Worm (Caenorhabditis elegans) whole organism, young adult: ENCODE data around the gene bgnt-1.2.

ENCODE experiments used
- F23B12.7 ChIP-seq: sonication (generic microtip); optimal IDR thresholded peaks from 2 replicates; lab custom pipeline; 2017; ENCODE audit warnings: missing genetic modification characterization, mild to moderate bottlenecking, missing compliant biosample characterization, antibody characterized with exemption, moderate library complexity; ENCODE audit not compliant: insufficient read depth
- F33H1.4 ChIP-seq: fragments of 200-800 bp; sonication (Bioruptor generic); IDR thresholded peaks from 2 replicates; pipeline ENCODE4 v1.3.6; 2022; ENCODE audit warnings: missing genetic modification reagents, missing genetic modification characterization, missing compliant biosample characterization
- F37B4.10 ChIP-seq: fragments of 200-800 bp; sonication (Bioruptor generic); IDR thresholded peaks from 2 replicates; pipeline ENCODE4 v1.3.6; 2022; ENCODE audit warnings: missing genetic modification characterization, missing compliant biosample characterization
- F55B11.4 ChIP-seq: sonication (generic microtip); optimal IDR thresholded peaks from 2 replicates; lab custom pipeline; 2016; ENCODE audit warnings: missing compliant biosample characterization, missing genetic modification characterization, borderline replicate concordance; ENCODE audit not compliant: insufficient read depth
- K11D2.4 ChIP-seq: fragments of 200-800 bp; sonication (Bioruptor generic); IDR thresholded peaks from 2 replicates; pipeline ENCODE4 v1.3.6; 2022; ENCODE audit warnings: missing genetic modification reagents, missing genetic modification characterization, missing compliant biosample characterization
- K12H6.12 ChIP-seq: fragments of 200-800 bp; sonication (Bioruptor generic); optimal IDR thresholded peaks from 2 replicates; lab custom pipeline; 2018; ENCODE audit warnings: mild to moderate bottlenecking, missing genetic modification characterization, missing compliant biosample characterization
- Y53G8AR.9 ChIP-seq: fragments of 200-800 bp; sonication (Bioruptor generic); conservative IDR thresholded peaks from 2 replicates; pipeline ENCODE4 v1.3.6; 2022; ENCODE audit warnings: missing genetic modification reagents, missing genetic modification characterization, missing compliant biosample characterization
- atf-7 ChIP-seq: sonication (generic microtip); optimal IDR thresholded peaks from 2 replicates; lab custom pipeline; 2017; ENCODE audit warnings: mild to moderate bottlenecking, missing genetic modification characterization, missing compliant biosample characterization
- cebp-1 ChIP-seq, 2 experiments: fragments of 200-800 bp in 1 of 2; sonication (Bioruptor generic) in 1 of 2; sonication (generic microtip) in 1 of 2; IDR thresholded peaks in 1 of 2; optimal IDR thresholded peaks in 1 of 2; 2 replicates each; pipeline versions ENCODE4 v1.3.6 to Lab custom; 2017 to 2022; ENCODE audit warnings: missing compliant biosample characterization in 2 of 2, missing genetic modification characterization in 2 of 2, mild to moderate bottlenecking in 1 of 2, missing genetic modification reagents in 1 of 2, moderate library complexity in 1 of 2
- cebp-2 ChIP-seq: fragments of 200-800 bp; sonication (Bioruptor generic); IDR thresholded peaks from 2 replicates; pipeline ENCODE4 v1.3.6; 2022; ENCODE audit warnings: missing genetic modification characterization, missing compliant biosample characterization
- ceh-27 ChIP-seq: fragments of 200-800 bp; sonication (Bioruptor generic); optimal IDR thresholded peaks from 2 replicates; lab custom pipeline; 2018; ENCODE audit warnings: mild to moderate bottlenecking, missing genetic modification characterization, moderate library complexity, missing compliant biosample characterization
- chd-7 ChIP-seq: sonication (generic microtip); optimal IDR thresholded peaks from 2 replicates; lab custom pipeline; 2016; ENCODE audit warnings: mild to moderate bottlenecking, missing genetic modification characterization, moderate library complexity, missing compliant biosample characterization
- dox-1 ChIP-seq: fragments of 200-800 bp; sonication (Bioruptor generic); IDR thresholded peaks from 2 replicates; pipeline ENCODE4 v1.3.6; 2022; ENCODE audit warnings: missing genetic modification reagents, missing genetic modification characterization, missing compliant biosample characterization
- egrh-3 ChIP-seq: fragments of 200-800 bp; sonication (Bioruptor generic); IDR thresholded peaks from 2 replicates; pipeline ENCODE4 v1.3.6; 2022; ENCODE audit warnings: missing genetic modification reagents, missing genetic modification characterization, missing compliant biosample characterization
- ekl-4 ChIP-seq: fragments of 200-800 bp; sonication (Bioruptor generic); IDR thresholded peaks from 2 replicates; pipeline ENCODE4 v1.3.6; 2022; ENCODE audit warnings: missing genetic modification reagents, missing genetic modification characterization, missing compliant biosample characterization
- hmg-1.2 ChIP-seq: fragments of 200-800 bp; sonication (Bioruptor generic); IDR thresholded peaks from 2 replicates; pipeline ENCODE4 v1.3.6; 2022; ENCODE audit warnings: missing genetic modification reagents, missing genetic modification characterization, missing compliant biosample characterization
- hmg-20 ChIP-seq: fragments of 200-800 bp; sonication (Bioruptor generic); IDR thresholded peaks from 2 replicates; pipeline ENCODE4 v1.3.6; 2022; ENCODE audit warnings: missing genetic modification reagents, missing genetic modification characterization, missing compliant biosample characterization
- let-526 ChIP-seq: fragments of 200-800 bp; sonication (Bioruptor generic); IDR thresholded peaks from 2 replicates; pipeline ENCODE4 v1.3.6; 2022; ENCODE audit warnings: missing genetic modification reagents, missing genetic modification characterization, missing compliant biosample characterization
- lin-35 ChIP-seq, 3 experiments: fragments of 150-350 bp in 2 of 3; sonication (generic microtip) in 1 of 3; optimal IDR thresholded peaks; 2 replicates each; lab custom pipeline; 2014 to 2018; ENCODE audit warnings: missing biosample characterization in 3 of 3, missing genetic modification characterization in 3 of 3, missing genetic modification reagents in 3 of 3
- lin-40 ChIP-seq: sonication (generic microtip); optimal IDR thresholded peaks from 2 replicates; lab custom pipeline; 2016; ENCODE audit warnings: missing genetic modification characterization, mild to moderate bottlenecking, missing compliant biosample characterization, missing genotype, missing genetic modification reagents
- madf-3 ChIP-seq: fragments of 200-800 bp; sonication (Bioruptor generic); IDR thresholded peaks from 2 replicates; pipeline ENCODE4 v1.3.6; 2022; ENCODE audit warnings: missing genetic modification reagents, missing genetic modification characterization, missing compliant biosample characterization
- madf-8 ChIP-seq: fragments of 200-800 bp; sonication (Bioruptor generic); conservative IDR thresholded peaks from 2 replicates; pipeline ENCODE4 v1.3.6; 2022; ENCODE audit warnings: missing genetic modification reagents, missing genetic modification characterization, missing compliant biosample characterization
- mcd-1 ChIP-seq: fragments of 200-800 bp; sonication (Bioruptor generic); IDR thresholded peaks from 2 replicates; pipeline ENCODE4 v1.3.6; 2022; ENCODE audit warnings: missing genetic modification reagents, missing genetic modification characterization, missing compliant biosample characterization
- nhr-120 ChIP-seq: fragments of 200-800 bp; sonication (Bioruptor generic); IDR thresholded peaks from 2 replicates; pipeline ENCODE4 v1.3.6; 2022; ENCODE audit warnings: missing genetic modification characterization, missing compliant biosample characterization
- nhr-80 ChIP-seq: sonication (generic microtip); optimal IDR thresholded peaks from 2 replicates; lab custom pipeline; 2016; ENCODE audit warnings: missing genetic modification characterization, missing compliant biosample characterization
- nhr-90 ChIP-seq: sonication (generic microtip); optimal IDR thresholded peaks from 2 replicates; lab custom pipeline; 2016; ENCODE audit warnings: missing genotype, mild to moderate bottlenecking, missing genetic modification characterization, missing compliant biosample characterization
- rcor-1 ChIP-seq: fragments of 200-800 bp; sonication (Bioruptor generic); IDR thresholded peaks from 2 replicates; pipeline ENCODE4 v1.3.6; 2022; ENCODE audit warnings: missing genetic modification reagents, missing genetic modification characterization, missing compliant biosample characterization
- rec-8 ChIP-seq, 2 experiments: sonication (generic microtip); optimal IDR thresholded peaks; 2 replicates each; lab custom pipeline; 2016; ENCODE audit warnings: mild to moderate bottlenecking in 2 of 2, missing genetic modification characterization in 2 of 2, missing genetic modification reagents in 2 of 2, missing genotype in 2 of 2, missing biosample characterization in 1 of 2, missing compliant biosample characterization in 1 of 2, moderate library complexity in 1 of 2
- repo-1 ChIP-seq: sonication (generic microtip); optimal IDR thresholded peaks from 2 replicates; lab custom pipeline; 2017; ENCODE audit warnings: mild to moderate bottlenecking, missing genetic modification characterization, missing compliant biosample characterization
- sdz-38 ChIP-seq: sonication (generic microtip); optimal IDR thresholded peaks from 2 replicates; lab custom pipeline; 2016; ENCODE audit warnings: missing genotype, missing genetic modification characterization, missing compliant biosample characterization
- snpc-1.1 ChIP-seq: sonication (generic microtip); optimal IDR thresholded peaks from 2 replicates; lab custom pipeline; 2017; ENCODE audit warnings: missing genetic modification characterization, mild to moderate bottlenecking, missing compliant biosample characterization, antibody characterized with exemption, moderate library complexity, missing genotype, missing genetic modification reagents; ENCODE audit not compliant: insufficient read depth
- snpc-1.3 ChIP-seq: sonication (generic microtip); optimal IDR thresholded peaks from 2 replicates; lab custom pipeline; 2017; ENCODE audit warnings: missing genetic modification characterization, mild to moderate bottlenecking, missing compliant biosample characterization, antibody characterized with exemption, moderate library complexity, missing genotype, missing genetic modification reagents; ENCODE audit not compliant: insufficient read depth
- snpc-4 ChIP-seq, 5 experiments: fragments of 150-350 bp in 1 of 5; sonication (generic microtip) in 4 of 5; optimal IDR thresholded peaks; 2 replicates each; lab custom pipeline; 2014 to 2018; ENCODE audit warnings: missing genetic modification characterization in 5 of 5, missing biosample characterization in 3 of 5, antibody characterized with exemption in 2 of 5, mild to moderate bottlenecking in 2 of 5, missing compliant biosample characterization in 2 of 5, missing genotype in 2 of 5, moderate library complexity in 2 of 5, missing genetic modification reagents in 1 of 5
- tbx-9 ChIP-seq: sonication (generic microtip); optimal IDR thresholded peaks from 2 replicates; lab custom pipeline; 2016; ENCODE audit warnings: borderline replicate concordance, missing genetic modification characterization, inconsistent platforms, missing compliant biosample characterization
- unc-62 ChIP-seq: fragments of 150-350 bp; optimal IDR thresholded peaks from 2 replicates; lab custom pipeline; 2014; ENCODE audit warnings: missing biosample characterization, missing genetic modification reagents, missing genetic modification characterization
- zfh-2 ChIP-seq: fragments of 200-800 bp; sonication (Bioruptor generic); conservative IDR thresholded peaks from 2 replicates; pipeline ENCODE4 v1.3.6; 2022; ENCODE audit warnings: missing genetic modification reagents, missing genetic modification characterization, missing compliant biosample characterization
- ztf-22 ChIP-seq: fragments of 200-800 bp; sonication (Bioruptor generic); optimal IDR thresholded peaks from 2 replicates; lab custom pipeline; 2018; ENCODE audit warnings: mild to moderate bottlenecking, missing genetic modification characterization, moderate library complexity, missing compliant biosample characterization

The bgnt-1.2 gene

ce11 chrV:2133512-2133911 lies 15.0 kb upstream of the bgnt-1.2 start:
- TF ChIP-seq ceh-27 (GFP tag; lab: Kevin White, UChicago) (peak; percentile 43), chd-7 (tag; lab: Kevin White, UChicago) (peak; percentile 41), Y53G8AR.9 (GFP tag; lab: Robert Waterston, UW) (no peak), snpc-4 (GFP tag; optimal IDR thresholded peaks at IDR 0.05; lab: Kevin White, UChicago) (no peak), snpc-4 (tag; optimal IDR thresholded peaks at IDR 0.05; lab: Kevin White, UChicago) (peak in 1 of 4 experiments; percentile 13), ztf-22 (GFP tag; lab: Kevin White, UChicago) (no peak), F55B11.4 (tag; lab: Kevin White, UChicago) (no peak), madf-8 (GFP tag; lab: Robert Waterston, UW) (no peak), lin-35 (GFP tag; optimal IDR thresholded peaks at IDR 0.05; lab: Kevin White, UChicago) (peak in 1 of 3 experiments; percentile 80), nhr-80 (tag; lab: Kevin White, UChicago) (peak; percentile 7), F23B12.7 (tag; lab: Kevin White, UChicago) (no peak), hmg-1.2 (peak; percentile 37; the same call in 1 of the 2 replicates), snpc-1.3 (tag; lab: Kevin White, UChicago) (no peak), sdz-38 (tag; lab: Kevin White, UChicago) (no peak), nhr-120 (GFP tag; lab: Robert Waterston, UW) (no peak), repo-1 (no peak), let-526 (GFP tag; lab: Robert Waterston, UW) (no peak), F37B4.10 (GFP tag; lab: Robert Waterston, UW) (no peak), unc-62 (GFP tag; lab: Kevin White, UChicago) (no peak), snpc-1.1 (tag; lab: Kevin White, UChicago) (no peak), hmg-20 (GFP tag; lab: Robert Waterston, UW) (no peak), egrh-3 (GFP tag; lab: Robert Waterston, UW) (peak; percentile 31; the same call in 1 of the 2 replicates), lin-40 (peak; percentile 21), F33H1.4 (GFP tag; lab: Robert Waterston, UW) (no peak), atf-7 (peak; percentile 45), zfh-2 (GFP tag; lab: Robert Waterston, UW) (peak; percentile 84), mcd-1 (GFP tag; lab: Robert Waterston, UW) (0 out of 2 replicates have a peak, but pooled peaks have one; percentile 41), cebp-1 (GFP tag; IDR thresholded peaks at IDR 0.05; lab: Robert Waterston, UW) (no peak), cebp-1 (tag; optimal IDR thresholded peaks at IDR 0.05; lab: Kevin White, UChicago) (peak; percentile 74), K11D2.4 (GFP tag; lab: Robert Waterston, UW) (peak; percentile 57), dox-1 (GFP tag; lab: Robert Waterston, UW) (peak; percentile 42; the same call in 1 of the 2 replicates), rec-8 (tag; optimal IDR thresholded peaks at IDR 0.05; lab: Kevin White, UChicago) (no peak), rcor-1 (GFP tag; lab: Robert Waterston, UW) (no peak), nhr-90 (tag; lab: Kevin White, UChicago) (no peak), ekl-4 (GFP tag; lab: Robert Waterston, UW) (no peak), K12H6.12 (tag; lab: Kevin White, UChicago) (peak; percentile 70), cebp-2 (GFP tag; lab: Robert Waterston, UW) (no peak), tbx-9 (tag; lab: Kevin White, UChicago) (no peak), madf-3 (GFP tag; lab: Robert Waterston, UW) (no peak)
